Fruit fly (Drosophila melanogaster) Kc167 (cell line): ENCODE results near the gene CG31286.

Experiments
- Myc ChIP-seq: fragments of >200 bp; optimal IDR thresholded peaks from 2 replicates; lab custom pipeline; 2017; ENCODE audit warnings: missing external identifiers
- Sin3A ChIP-seq: fragments of >200 bp; optimal IDR thresholded peaks from 2 replicates; lab custom pipeline; 2018; ENCODE audit warnings: missing external identifiers
- h ChIP-seq: fragments of >200 bp; optimal IDR thresholded peaks from 3 replicates; lab custom pipeline; 2018; ENCODE audit warnings: missing external identifiers
- psq ChIP-seq: fragments of >200 bp; optimal IDR thresholded peaks from 2 replicates; lab custom pipeline; 2017; ENCODE audit warnings: missing external identifiers
- ttk ChIP-seq: sonication (Bioruptor generic); optimal IDR thresholded peaks from 2 replicates; lab custom pipeline; 2017; ENCODE audit warnings: missing external identifiers

DNA sequence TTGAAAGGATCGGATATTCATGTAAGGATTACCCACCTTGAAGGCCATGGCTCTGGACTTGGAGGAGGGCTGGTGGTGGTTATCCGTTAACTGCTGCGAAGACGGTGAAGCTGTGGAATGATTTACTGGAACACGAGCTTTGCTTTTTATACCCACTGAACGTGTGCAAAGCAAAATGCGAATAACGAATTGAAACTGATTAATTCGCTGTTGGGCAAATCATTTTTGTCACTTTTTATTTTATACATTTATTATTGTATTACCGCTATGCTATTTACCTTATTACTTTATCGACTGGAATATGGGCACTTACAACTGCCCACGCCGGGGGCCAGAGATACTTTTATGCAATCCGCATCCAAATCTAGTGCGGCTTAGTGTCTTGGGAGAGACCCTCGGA lies 49.1 kb downstream of the CG31286 start, which contains the start of gene Ccp84Af:
- TF ChIP-seq Myc (lab: Kevin White, UChicago) (no peak), Sin3A (no peak), h (lab: Kevin White, UChicago) (no peak), ttk (lab: Kevin White, UChicago) (no peak), psq (lab: Kevin White, UChicago) (no peak)
